Fruit fly (Drosophila melanogaster): ENCODE data around the gene CG2991.

The CG2991 gene

DNA sequence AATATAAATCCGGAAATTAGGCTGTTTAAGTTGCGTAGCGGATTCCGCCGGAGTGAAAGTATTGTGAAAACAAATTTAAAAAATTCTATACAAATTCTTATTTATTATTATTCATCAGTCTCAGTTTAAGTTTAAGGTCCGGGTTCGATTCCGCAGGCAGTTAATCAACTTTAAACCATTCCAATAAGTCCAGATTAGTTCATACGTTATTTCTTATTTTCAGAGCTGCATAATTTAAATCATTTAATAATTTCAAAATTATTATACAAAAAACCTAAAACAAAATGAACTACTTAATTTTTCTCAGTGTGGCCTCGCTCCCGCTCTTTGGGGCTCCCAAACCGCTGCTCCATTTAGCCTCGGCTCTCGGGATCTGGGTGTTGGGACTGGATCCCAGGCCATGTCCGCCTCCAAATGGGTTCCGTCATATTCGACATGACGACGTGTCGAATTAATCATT is 26.6 kb upstream of the CG2991 start (continued):
- TF ChIP-seq pdm3 (GFP tag; optimal IDR thresholded peaks at IDR 0.05) (peak; percentile 89), CG15336 (GFP tag; IDR thresholded peaks at IDR 0.05) (peak; percentile 90), CG11762 (GFP tag; optimal IDR thresholded peaks at IDR 0.05; ENCODE audit: insufficient read depth) (peak; percentile 92), CG10669 (GFP tag; optimal IDR thresholded peaks at IDR 0.05) (peak; percentile 92), CG31627 (GFP tag; optimal IDR thresholded peaks at IDR 0.05) (peak; percentile 85), Hr39 (GFP tag; optimal IDR thresholded peaks at IDR 0.05) (peak; percentile 85), CG9139 (GFP tag; optimal IDR thresholded peaks at IDR 0.05) (peak; percentile 87), Sox102F (GFP tag; optimal IDR thresholded peaks at IDR 0.05) (peak; percentile 90), net (GFP tag; optimal IDR thresholded peaks at IDR 0.05) (peak; percentile 94), CG3032 (tag; optimal IDR thresholded peaks at IDR 0.05) (peak; percentile 95), Ets96B (tag; optimal IDR thresholded peaks at IDR 0.05) (peak; percentile 91), lz (GFP tag; optimal IDR thresholded peaks at IDR 0.05) (peak; percentile 92), OdsH (GFP tag; optimal IDR thresholded peaks at IDR 0.05) (peak; percentile 95), CG6854 (GFP tag; optimal IDR thresholded peaks at IDR 0.05) (peak; percentile 84), dsx (GFP tag; optimal IDR thresholded peaks at IDR 0.05; ENCODE audit: poor library complexity, severe bottlenecking) (peak; percentile 89), spab (GFP tag; optimal IDR thresholded peaks at IDR 0.05) (peak; percentile 97), fd59A (GFP tag; optimal IDR thresholded peaks at IDR 0.05) (peak; percentile 97), fkh (GFP tag; optimal IDR thresholded peaks at IDR 0.05) (peak; percentile 38), Gug (GFP tag; IDR thresholded peaks at IDR 0.05) (peak; percentile 82), CG3919 (GFP tag; optimal IDR thresholded peaks at IDR 0.05) (peak; percentile 94), CG8632 (GFP tag; optimal IDR thresholded peaks at IDR 0.05) (peak; percentile 93), Sox14 (GFP tag; optimal IDR thresholded peaks at IDR 0.05) (peak; percentile 91)

DNA sequence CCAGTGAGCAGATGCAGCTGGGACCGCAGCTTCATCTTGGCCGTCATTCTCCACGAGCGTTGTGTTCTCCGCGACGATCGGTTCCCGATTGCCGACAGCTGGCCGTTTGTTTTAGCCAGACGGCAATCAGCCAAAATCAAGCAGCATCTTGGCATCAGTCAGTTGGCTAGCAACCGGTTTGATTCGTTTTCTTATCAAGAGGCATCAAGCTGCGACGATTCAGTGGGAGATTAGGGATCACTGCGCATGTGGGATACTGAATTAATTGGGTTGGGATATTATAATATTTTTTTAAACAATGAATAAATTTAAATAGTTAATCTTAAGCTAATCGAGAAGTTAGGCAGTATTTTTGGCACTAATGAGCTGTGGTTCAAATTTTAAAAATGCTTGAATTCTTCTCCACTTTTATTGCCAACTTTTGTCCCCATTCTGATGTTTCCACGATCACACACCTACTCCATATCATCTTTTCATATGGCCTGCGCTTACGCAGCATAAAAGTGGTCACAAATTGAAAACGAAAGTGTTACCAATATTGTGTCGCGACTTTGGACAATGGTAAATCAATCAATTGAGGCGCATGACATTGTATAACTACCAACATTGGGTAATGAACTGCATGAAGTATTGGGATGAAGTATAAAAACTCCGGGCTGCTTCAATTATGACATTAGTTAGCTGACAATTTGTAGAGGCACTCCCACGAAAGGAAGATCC is 19.1 kb upstream of the CG2991 start, which contains the start of the genes CG3119 and Cpr23B:
CG3119 (minus strand) TSS at position 92 of the 720 bp plus-strand sequence.
Cpr23B (plus strand) TSS at position 670 of the 720 bp plus-strand sequence.
- no peak for TF ChIP-seq Blimp-1 (GFP tag; optimal IDR thresholded peaks at IDR 0.05)
- TF ChIP-seq Hr38 (GFP tag; optimal IDR thresholded peaks at IDR 0.05) = no peak
- TF ChIP-seq dsx (GFP tag; optimal IDR thresholded peaks at IDR 0.05; ENCODE audit: poor library complexity, severe bottlenecking) = no peak
- TF ChIP-seq Smox (GFP tag; optimal IDR thresholded peaks at IDR 0.05) = no peak
- TF ChIP-seq fd59A (GFP tag; optimal IDR thresholded peaks at IDR 0.05) = no peak

DNA sequence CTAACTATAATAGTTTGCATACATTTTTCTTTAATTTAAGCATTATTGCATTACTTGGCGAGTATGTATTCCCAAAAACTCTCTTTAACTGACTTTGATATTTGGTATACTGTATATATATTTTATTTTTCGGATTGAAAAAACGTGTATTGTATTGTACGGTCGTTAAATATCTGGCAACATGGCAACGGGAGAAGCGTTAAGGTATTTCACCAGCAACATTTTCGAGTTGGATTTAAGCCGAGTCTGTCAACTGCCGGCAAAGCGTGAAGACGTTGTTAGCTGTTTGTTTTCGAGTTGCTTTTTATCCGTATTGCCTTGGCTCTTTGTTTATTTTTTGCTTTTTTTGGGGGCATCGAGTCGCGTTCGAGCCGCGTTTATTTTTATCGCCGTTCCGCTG is 17.1 kb upstream of the CG2991 start, which contains the start of gene CG2975:
CG2975 (plus strand) TSS at position 275 of the 400 bp plus-strand sequence.
- TF ChIP-seq ss (GFP tag; optimal IDR thresholded peaks at IDR 0.05) (peak in 1 of 2 experiments; percentile 28), Ets96B (tag; optimal IDR thresholded peaks at IDR 0.05) (no peak)

DNA sequence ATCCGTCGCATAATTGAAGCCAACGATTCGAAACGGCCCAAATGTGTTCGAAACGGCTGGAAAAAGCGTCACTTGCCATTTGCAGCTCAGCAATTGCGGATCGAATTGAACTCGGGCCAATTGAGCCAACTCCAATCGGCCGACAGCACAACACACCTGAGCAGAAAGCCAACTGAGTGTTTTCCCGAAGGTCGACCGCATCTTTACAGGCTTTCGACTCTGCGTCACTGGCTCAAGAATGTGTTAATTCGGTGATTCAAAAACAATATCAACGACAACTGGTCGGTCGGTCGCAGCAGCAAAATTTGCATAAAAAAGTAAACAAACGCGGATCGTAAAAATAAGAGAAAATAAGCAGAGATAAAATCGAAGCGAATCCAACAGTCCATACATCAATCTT is 16.7 kb upstream of the CG2991 start:
- TF ChIP-seq svp (GFP tag) (no peak), Hr38 (GFP tag; optimal IDR thresholded peaks at IDR 0.05) (no peak), CG16779 (tag; optimal IDR thresholded peaks at IDR 0.05) (no peak), Blimp-1 (GFP tag; optimal IDR thresholded peaks at IDR 0.05) (no peak), ss (GFP tag; optimal IDR thresholded peaks at IDR 0.05) (no peak), Hr4 (GFP tag; optimal IDR thresholded peaks at IDR 0.05) (no peak), spab (GFP tag; optimal IDR thresholded peaks at IDR 0.05) (no peak), CG34406 (GFP tag; optimal IDR thresholded peaks at IDR 0.05) (no peak), lz (GFP tag; optimal IDR thresholded peaks at IDR 0.05) (no peak), fd59A (GFP tag; optimal IDR thresholded peaks at IDR 0.05) (no peak), CG11902 (GFP tag; optimal IDR thresholded peaks at IDR 0.05) (no peak), fkh (GFP tag; optimal IDR thresholded peaks at IDR 0.05) (no peak), CG9139 (GFP tag; optimal IDR thresholded peaks at IDR 0.05) (no peak), eg (GFP tag; IDR thresholded peaks at IDR 0.05) (no peak), OdsH (GFP tag; optimal IDR thresholded peaks at IDR 0.05) (no peak), cyc (GFP tag; optimal IDR thresholded peaks at IDR 0.05) (no peak), fd85E (GFP tag; optimal IDR thresholded peaks at IDR 0.05) (no peak), CG11762 (GFP tag; optimal IDR thresholded peaks at IDR 0.05; ENCODE audit: insufficient read depth) (no peak), CG1621 (tag; optimal IDR thresholded peaks at IDR 0.05) (no peak), Lpt (GFP tag; optimal IDR thresholded peaks at IDR 0.05) (no peak)
